Fruit fly (Drosophila melanogaster) whole organism, wandering third instar larva: ENCODE data around the gene chic.
A peak's percentile ranks its signal among the peaks of the same experiment; 100 is the strongest.

Source experiments
- CG32264 ChIP-seq: fragments of 200-800 bp; sonication (Bioruptor generic); optimal IDR thresholded peaks from 2 replicates; lab custom pipeline; 2016; ENCODE audit warnings: missing biosample characterization, missing genetic modification characterization
- CG9705 ChIP-seq: fragments of 200-800 bp; sonication (Bioruptor generic); optimal IDR thresholded peaks from 2 replicates; lab custom pipeline; 2018; ENCODE audit warnings: missing biosample characterization, mild to moderate bottlenecking, missing genetic modification characterization
- CrebA ChIP-seq: fragments of 200-800 bp; sonication (Bioruptor generic); optimal IDR thresholded peaks from 2 replicates; lab custom pipeline; 2016; ENCODE audit warnings: missing biosample characterization, mild to moderate bottlenecking, missing genetic modification characterization, borderline replicate concordance
- Dfd ChIP-seq: fragments of >200 bp; optimal IDR thresholded peaks from 2 replicates; lab custom pipeline; 2017; ENCODE audit warnings: missing biosample characterization, missing genetic modification characterization
- Dif ChIP-seq: fragments of 200-275, 200-300 bp; sonication (Bioruptor generic); optimal IDR thresholded peaks from 2 replicates; lab custom pipeline; 2018; ENCODE audit warnings: missing biosample characterization, missing genetic modification characterization; ENCODE audit not compliant: partially characterized antibody
- GATAd ChIP-seq: sonication (Bioruptor generic); optimal IDR thresholded peaks from 2 replicates; lab custom pipeline; 2016; ENCODE audit warnings: missing biosample characterization, missing genetic modification characterization
- HLH106 ChIP-seq: fragments of 200-800 bp; optimal IDR thresholded peaks from 3 replicates; lab custom pipeline; 2019; ENCODE audit warnings: missing biosample characterization, mild to moderate bottlenecking, missing genetic modification characterization, moderate library complexity
- Hnf4 ChIP-seq: fragments of 200-800 bp; sonication (Bioruptor generic); optimal IDR thresholded peaks from 2 replicates; lab custom pipeline; 2016; ENCODE audit warnings: missing biosample characterization, mild to moderate bottlenecking, missing genetic modification characterization
- Hr78 ChIP-seq: fragments of >200 bp; optimal IDR thresholded peaks from 2 replicates; lab custom pipeline; 2017; ENCODE audit warnings: missing biosample characterization, missing genetic modification characterization
- Hr83 ChIP-seq: fragments of 200-300 bp; sonication (Bioruptor generic); optimal IDR thresholded peaks from 2 replicates; lab custom pipeline; 2016; ENCODE audit warnings: missing biosample characterization, mild to moderate bottlenecking, missing genetic modification characterization, moderate library complexity; ENCODE audit not compliant: poor library complexity, severe bottlenecking
- Mio ChIP-seq: sonication (Bioruptor generic); optimal IDR thresholded peaks from 2 replicates; lab custom pipeline; 2016; ENCODE audit warnings: missing biosample characterization, missing genetic modification characterization
- N ChIP-seq: fragments of >200 bp; optimal IDR thresholded peaks from 2 replicates; lab custom pipeline; 2018; ENCODE audit warnings: missing biosample characterization, missing external identifiers, missing genetic modification characterization
- Rel ChIP-seq, 2 experiments: fragments of 200-800 bp; sonication (Bioruptor generic) in 1 of 2; optimal IDR thresholded peaks; 2 replicates in 1 of 2; 3 replicates in 1 of 2; lab custom pipeline; 2016 to 2019; ENCODE audit warnings: mild to moderate bottlenecking in 2 of 2, missing biosample characterization in 2 of 2, missing genetic modification characterization in 2 of 2, moderate library complexity in 1 of 2
- Sp1 ChIP-seq: fragments of 200-800 bp; sonication (Bioruptor generic); optimal IDR thresholded peaks from 3 replicates; lab custom pipeline; 2019; ENCODE audit warnings: missing biosample characterization, mild to moderate bottlenecking, missing genetic modification characterization, moderate library complexity
- Vsx2 ChIP-seq: fragments of 200-300, 225-300 bp; sonication (Bioruptor generic); optimal IDR thresholded peaks from 2 replicates; lab custom pipeline; 2018; ENCODE audit warnings: missing biosample characterization, missing genetic modification characterization; ENCODE audit not compliant: partially characterized antibody
- br ChIP-seq: fragments of 200-800 bp; sonication (Bioruptor generic); optimal IDR thresholded peaks from 2 replicates; lab custom pipeline; 2016; ENCODE audit warnings: missing biosample characterization, missing genetic modification characterization
- dl ChIP-seq, 2 experiments: fragments of 175-275, 200-275 bp in 1 of 2; fragments of 200-275 bp in 1 of 2; sonication (Bioruptor generic); optimal IDR thresholded peaks; lab custom pipeline; 2018; ENCODE audit warnings: mild to moderate bottlenecking in 2 of 2, missing biosample characterization in 2 of 2, missing genetic modification characterization in 2 of 2, moderate library complexity in 2 of 2; ENCODE audit not compliant: partially characterized antibody in 2 of 2, insufficient read depth in 1 of 2
- dmrt93B ChIP-seq: fragments of 200-800 bp; sonication (Bioruptor generic); optimal IDR thresholded peaks from 2 replicates; lab custom pipeline; 2018; ENCODE audit warnings: missing biosample characterization, mild to moderate bottlenecking, missing genetic modification characterization
- dsf ChIP-seq: sonication (Bioruptor generic); optimal IDR thresholded peaks from 2 replicates; lab custom pipeline; 2016; ENCODE audit warnings: missing biosample characterization, missing genetic modification characterization, borderline replicate concordance
- ey ChIP-seq: fragments of 200-800 bp; sonication (Bioruptor generic); optimal IDR thresholded peaks from 2 replicates; lab custom pipeline; 2016; ENCODE audit warnings: missing biosample characterization, missing genetic modification characterization
- foxo ChIP-seq, 2 experiments: fragments of 200-800 bp; sonication (Bioruptor generic); optimal IDR thresholded peaks; 2 replicates in 1 of 2; 3 replicates in 1 of 2; lab custom pipeline; 2016 to 2017; ENCODE audit warnings: missing biosample characterization in 2 of 2, missing genetic modification characterization in 2 of 2
- fru ChIP-seq: fragments of 200-800 bp; sonication (Bioruptor generic); optimal IDR thresholded peaks from 3 replicates; lab custom pipeline; 2016; ENCODE audit warnings: missing biosample characterization, mild to moderate bottlenecking, missing genetic modification characterization
- h ChIP-seq: fragments of 200-800 bp; sonication (Bioruptor generic); optimal IDR thresholded peaks from 3 replicates; lab custom pipeline; 2016; ENCODE audit warnings: missing biosample characterization, mild to moderate bottlenecking, missing genetic modification characterization
- jim ChIP-seq: fragments of 175-275, 200-325 bp; sonication (Bioruptor generic); optimal IDR thresholded peaks from 2 replicates; lab custom pipeline; 2016; ENCODE audit warnings: missing biosample characterization, mild to moderate bottlenecking, missing genetic modification characterization
- lola ChIP-seq: fragments of >200 bp; optimal IDR thresholded peaks from 2 replicates; lab custom pipeline; 2017; ENCODE audit warnings: missing biosample characterization, missing genetic modification characterization
- psq ChIP-seq: fragments of 200-800 bp; sonication (Bioruptor generic); optimal IDR thresholded peaks from 3 replicates; lab custom pipeline; 2017; ENCODE audit warnings: missing biosample characterization, mild to moderate bottlenecking, missing genetic modification characterization, moderate library complexity
- rgr ChIP-seq: fragments of 200-800 bp; sonication (Bioruptor generic); optimal IDR thresholded peaks from 3 replicates; lab custom pipeline; 2016; ENCODE audit warnings: missing biosample characterization, mild to moderate bottlenecking, missing genetic modification characterization
- sage ChIP-seq: fragments of 200-800 bp; sonication (Bioruptor generic); optimal IDR thresholded peaks from 2 replicates; lab custom pipeline; 2016; ENCODE audit warnings: missing biosample characterization, mild to moderate bottlenecking, missing genetic modification characterization
- sv ChIP-seq: fragments of 200-800 bp; sonication (Bioruptor generic); optimal IDR thresholded peaks from 3 replicates; lab custom pipeline; 2016; ENCODE audit warnings: missing biosample characterization, missing genetic modification characterization
- tai ChIP-seq: sonication (Bioruptor generic); optimal IDR thresholded peaks from 2 replicates; lab custom pipeline; 2016; ENCODE audit warnings: missing biosample characterization, missing genetic modification characterization
- usp ChIP-seq: fragments of >200 bp; optimal IDR thresholded peaks from 2 replicates; lab custom pipeline; 2017; ENCODE audit warnings: missing biosample characterization, missing genetic modification characterization
- woc ChIP-seq: sonication (Bioruptor generic); optimal IDR thresholded peaks from 2 replicates; lab custom pipeline; 2016; ENCODE audit warnings: missing biosample characterization, mild to moderate bottlenecking, missing genetic modification characterization

chic gene

dm6 chr2L:6012303-6013070 is 31.7 kb upstream of the chic start, which contains the start of gene CG9098:
TSS of gene CG9098 (minus strand) at chr2L:6012338.
- TF ChIP-seq Mio (GFP tag; lab: Kevin White, UChicago) (no peak), Dif (no peak), Vsx2 (GFP tag; lab: Kevin White, UChicago) (no peak), GATAd (no peak), dsf (no peak), Dfd (no peak), h (GFP tag; lab: Kevin White, UChicago) (no peak), CG9705 (GFP tag; lab: Kevin White, UChicago) (no peak), sage (GFP tag; lab: Kevin White, UChicago) (no peak), dl (GFP tag; optimal IDR thresholded peaks at IDR 0.05; lab: Kevin White, UChicago; ENCODE audit: insufficient read depth in 1 of 2, partially characterized antibody in 2 of 2) (no peak), sv (GFP tag; lab: Kevin White, UChicago) (no peak), dmrt93B (GFP tag; lab: Kevin White, UChicago) (no peak), Hnf4 (no peak), Hr78 (GFP tag; lab: Kevin White, UChicago) (no peak), N (GFP tag; lab: Kevin White, UChicago) (no peak), jim (GFP tag; lab: Kevin White, UChicago) (no peak), tai (GFP tag; lab: Kevin White, UChicago) (no peak), woc (GFP tag; lab: Kevin White, UChicago) (no peak)

- TF ChIP-seq h (GFP tag; lab: Kevin White, UChicago) (no peak), Vsx2 (GFP tag; lab: Kevin White, UChicago) (peak; percentile 3)
Measured at dm6 chr2L:6006508-6007232, 25.9 kb upstream of the chic start, which contains the start of gene Gal. TSS of gene Gal (minus strand) at chr2L:6006827.

- no peak for TF ChIP-seq CG32264
Measured at dm6 chr2L:6000065-6000464, 19.2 kb upstream of the chic start, which contains the start of gene Tsp26A. TSS of gene Tsp26A (plus strand) at chr2L:6000228.

- TF ChIP-seq ey (GFP tag; lab: Kevin White, UChicago) (peak; percentile 17), N (GFP tag; lab: Kevin White, UChicago) (no peak), fru (GFP tag; lab: Kevin White, UChicago) (peak; percentile 23), psq (GFP tag; lab: Kevin White, UChicago) (peak; percentile 32), usp (no peak), h (GFP tag; lab: Kevin White, UChicago) (peak; percentile 36), Hr78 (GFP tag; lab: Kevin White, UChicago) (no peak), br (peak; percentile 56), HLH106 (peak; percentile 27), rgr (GFP tag; lab: Kevin White, UChicago) (peak; percentile 51), lola (GFP tag; lab: Kevin White, UChicago) (no peak), CrebA (no peak), dmrt93B (GFP tag; lab: Kevin White, UChicago) (peak; percentile 1), foxo (GFP tag; optimal IDR thresholded peaks at IDR 0.05; lab: Kevin White, UChicago) (peak in 1 of 2 experiments; percentile 38), Hr83 (GFP tag; lab: Kevin White, UChicago) (peak; percentile 82), Sp1 (GFP tag; lab: Kevin White, UChicago) (peak; percentile 32), Rel (GFP tag; optimal IDR thresholded peaks at IDR 0.05; lab: Kevin White, UChicago) (no peak), Rel (tag; optimal IDR thresholded peaks at IDR 0.05; lab: Kevin White, UChicago) (peak; percentile 87)
- TF ChIP-seq, all 38 proteins: peak for 12
Measured at dm6 chr2L:5999247-5999646, 18.4 kb upstream of the chic start, which contains the start of gene Kdm5. TSS of gene Kdm5 (minus strand) at chr2L:5999501.
